Fruit fly (Drosophila melanogaster) whole organism, embryonic: ENCODE data around the gene mbm.
A peak's percentile ranks its signal among the peaks of the same experiment; 100 is the strongest.

Experiments
- Abd-B ChIP-seq: fragments of 200-800 bp; sonication (Bioruptor generic); optimal IDR thresholded peaks from 2 replicates; lab custom pipeline; 2018; ENCODE audit warnings: missing biosample characterization, mild to moderate bottlenecking, missing genetic modification characterization, moderate library complexity
- Ada2b ChIP-seq: fragments of 200-800 bp; sonication (Bioruptor generic); IDR thresholded peaks from 2 replicates; pipeline ENCODE4 v1.3.6; 2022; ENCODE audit warnings: missing biosample characterization, missing genetic modification characterization
- Asciz ChIP-seq: fragments of 200-800 bp; sonication (Bioruptor generic); optimal IDR thresholded peaks from 2 replicates; lab custom pipeline; 2017; ENCODE audit warnings: missing biosample characterization, mild to moderate bottlenecking, missing genetic modification characterization, missing genetic modification reagents
- Bdp1 ChIP-seq: fragments of 200-800 bp; sonication (Bioruptor generic); optimal IDR thresholded peaks from 3 replicates; lab custom pipeline; 2016; ENCODE audit warnings: missing biosample characterization, missing genetic modification characterization
- C15 ChIP-seq: fragments of 200-800 bp; sonication (Bioruptor generic); IDR thresholded peaks from 3 replicates; pipeline ENCODE4 v1.3.6; 2022; ENCODE audit warnings: missing biosample characterization, missing genetic modification characterization
- CG10147 ChIP-seq: fragments of 200-800 bp; sonication (Bioruptor generic); optimal IDR thresholded peaks from 2 replicates; lab custom pipeline; 2019; ENCODE audit warnings: missing biosample characterization, mild to moderate bottlenecking, missing genetic modification characterization, moderate library complexity
- CG10267 ChIP-seq: fragments of 200-800 bp; sonication (Bioruptor generic); optimal IDR thresholded peaks from 2 replicates; lab custom pipeline; 2018; ENCODE audit warnings: missing biosample characterization, mild to moderate bottlenecking, missing genetic modification characterization, moderate library complexity
- CG11504 ChIP-seq: fragments of 200-800 bp; sonication (Bioruptor generic); optimal IDR thresholded peaks from 3 replicates; lab custom pipeline; 2019; ENCODE audit warnings: missing biosample characterization, mild to moderate bottlenecking, missing genetic modification characterization, moderate library complexity
- CG11560 ChIP-seq: fragments of 200-800 bp; sonication (Bioruptor generic); IDR thresholded peaks from 3 replicates; pipeline ENCODE4 v1.3.6; 2022; ENCODE audit warnings: missing biosample characterization, missing genetic modification characterization
- CG11723 ChIP-seq: fragments of 200-800 bp; sonication (Bioruptor generic); optimal IDR thresholded peaks from 2 replicates; lab custom pipeline; 2017; ENCODE audit warnings: missing biosample characterization, mild to moderate bottlenecking, missing genetic modification characterization
- CG12219 ChIP-seq: fragments of 200-800 bp; sonication (Bioruptor generic); optimal IDR thresholded peaks from 3 replicates; lab custom pipeline; 2018; ENCODE audit warnings: missing biosample characterization, mild to moderate bottlenecking, missing genetic modification characterization
- CG12391 ChIP-seq: fragments of 200-800 bp; sonication (Bioruptor generic); optimal IDR thresholded peaks from 3 replicates; lab custom pipeline; 2018; ENCODE audit warnings: missing biosample characterization, mild to moderate bottlenecking, missing genetic modification characterization, moderate library complexity
- CG13424 ChIP-seq: fragments of 200-800 bp; sonication (Bioruptor generic); optimal IDR thresholded peaks from 2 replicates; lab custom pipeline; 2019; ENCODE audit warnings: missing biosample characterization, mild to moderate bottlenecking, missing genetic modification characterization, moderate library complexity
- CG17186 ChIP-seq: fragments of 200-800 bp; sonication (Bioruptor generic); optimal IDR thresholded peaks from 3 replicates; lab custom pipeline; 2017; ENCODE audit warnings: missing biosample characterization, missing genetic modification reagents, missing genetic modification characterization
- CG2202 ChIP-seq: fragments of 200-800 bp; sonication (Bioruptor generic); optimal IDR thresholded peaks from 2 replicates; lab custom pipeline; 2018; ENCODE audit warnings: missing biosample characterization, mild to moderate bottlenecking, missing genetic modification characterization
- CG32532 ChIP-seq: fragments of 200-800 bp; sonication (Bioruptor generic); IDR thresholded peaks from 2 replicates; pipeline ENCODE4 v1.3.6; 2022; ENCODE audit warnings: missing biosample characterization, missing genetic modification characterization
- CG4282 ChIP-seq: fragments of 200-800 bp; sonication (Bioruptor generic); optimal IDR thresholded peaks from 2 replicates; lab custom pipeline; 2016; ENCODE audit warnings: missing biosample characterization, missing genetic modification characterization
- CG4424 ChIP-seq: fragments of 200-800 bp; sonication (Bioruptor generic); optimal IDR thresholded peaks from 3 replicates; lab custom pipeline; 2016; ENCODE audit warnings: missing biosample characterization, missing genetic modification characterization
- CG6175 ChIP-seq: fragments of 200-800 bp; sonication (Bioruptor generic); IDR thresholded peaks from 3 replicates; pipeline ENCODE4 v1.3.6; 2022; ENCODE audit warnings: missing biosample characterization, missing genetic modification characterization
- CG6791 ChIP-seq: fragments of 200-800 bp; sonication (Bioruptor generic); IDR thresholded peaks from 3 replicates; pipeline ENCODE4 v1.3.6; 2022; ENCODE audit warnings: missing biosample characterization, missing genetic modification characterization; ENCODE audit not compliant: partially characterized antibody
- CG8290 ChIP-seq, 3 experiments: fragments of 200-800 bp; sonication (Bioruptor generic); optimal IDR thresholded peaks; 2 replicates each; lab custom pipeline; 2016 to 2019; ENCODE audit warnings: missing biosample characterization in 3 of 3, missing genetic modification characterization in 3 of 3, mild to moderate bottlenecking in 2 of 3, moderate library complexity in 1 of 3
- Drgx ChIP-seq: fragments of 200-800 bp; sonication (Bioruptor generic); IDR thresholded peaks from 2 replicates; pipeline ENCODE4 v1.3.6; 2022; ENCODE audit warnings: missing biosample characterization, missing genetic modification characterization
- Jarid2 ChIP-seq: fragments of 200-800 bp; sonication (Bioruptor generic); optimal IDR thresholded peaks from 3 replicates; lab custom pipeline; 2017; ENCODE audit warnings: mild to moderate bottlenecking, missing biosample characterization, missing genetic modification reagents, missing genetic modification characterization
- MTF-1 ChIP-seq: fragments of 200-800 bp; sonication (Bioruptor generic); optimal IDR thresholded peaks from 2 replicates; lab custom pipeline; 2018; ENCODE audit warnings: missing biosample characterization, mild to moderate bottlenecking, missing genetic modification characterization, borderline replicate concordance
- Mad ChIP-seq: fragments of 200-800 bp; sonication (Bioruptor generic); optimal IDR thresholded peaks from 2 replicates; lab custom pipeline; 2016; ENCODE audit warnings: missing biosample characterization, missing genetic modification characterization
- Med ChIP-seq: fragments of 200-800 bp; sonication (Bioruptor generic); peaks from one replicate; lab custom pipeline; 2016; ENCODE audit warnings: missing biosample characterization, missing genetic modification characterization, mild to moderate bottlenecking, inconsistent platforms, moderate library complexity
- NFAT ChIP-seq: fragments of 200-800 bp; sonication (Bioruptor generic); IDR thresholded peaks from 2 replicates; pipeline ENCODE4 v1.3.6; 2022; ENCODE audit warnings: missing biosample characterization, missing genetic modification characterization
- Neu2 ChIP-seq: fragments of 200-800 bp; sonication (Bioruptor generic); optimal IDR thresholded peaks from 3 replicates; lab custom pipeline; 2016; ENCODE audit warnings: missing biosample characterization, missing genetic modification characterization, borderline replicate concordance
- Optix ChIP-seq: fragments of 200-800 bp; sonication (Bioruptor generic); IDR thresholded peaks from 3 replicates; pipeline ENCODE4 v1.3.6; 2022; ENCODE audit warnings: missing biosample characterization, missing genetic modification characterization
- Ptx1 ChIP-seq: fragments of 200-800 bp; sonication (Bioruptor generic); IDR thresholded peaks from 2 replicates; pipeline ENCODE4 v1.3.6; 2022; ENCODE audit warnings: missing biosample characterization, missing genetic modification characterization
- Side ChIP-seq: fragments of 200-800 bp; sonication (Bioruptor generic); optimal IDR thresholded peaks from 2 replicates; lab custom pipeline; 2016; ENCODE audit warnings: missing biosample characterization, missing genetic modification characterization
- ara ChIP-seq: fragments of 200-800 bp; sonication (Bioruptor generic); IDR thresholded peaks from 2 replicates; pipeline ENCODE4 v1.3.6; 2022; ENCODE audit warnings: missing biosample characterization, missing genetic modification characterization
- br ChIP-seq: fragments of >200 bp; optimal IDR thresholded peaks from 2 replicates; lab custom pipeline; 2017
- cas ChIP-seq: fragments of 200-800 bp; sonication (Bioruptor generic); IDR thresholded peaks from 2 replicates; pipeline ENCODE4 v1.3.6; 2022; ENCODE audit warnings: missing biosample characterization, missing genetic modification characterization
- cg ChIP-seq: fragments of 200-800 bp; sonication (Bioruptor generic); optimal IDR thresholded peaks from 3 replicates; lab custom pipeline; 2019; ENCODE audit warnings: missing biosample characterization, mild to moderate bottlenecking, missing genetic modification characterization, moderate library complexity
- corto ChIP-seq: fragments of 200-800 bp; sonication (Bioruptor generic); optimal IDR thresholded peaks from 2 replicates; lab custom pipeline; 2016; ENCODE audit warnings: missing biosample characterization, mild to moderate bottlenecking, missing genetic modification characterization, moderate library complexity
- disco-r ChIP-seq: fragments of 200-800 bp; sonication (Bioruptor generic); optimal IDR thresholded peaks from 2 replicates; lab custom pipeline; 2016; ENCODE audit warnings: missing biosample characterization, missing genetic modification characterization
- exex ChIP-seq: fragments of 200-800 bp; sonication (Bioruptor generic); optimal IDR thresholded peaks from 4 replicates; lab custom pipeline; 2018; ENCODE audit warnings: missing biosample characterization, mild to moderate bottlenecking, missing genetic modification characterization, moderate library complexity
- hb ChIP-seq: fragments of 200-800 bp; sonication (Bioruptor generic); IDR thresholded peaks from 3 replicates; pipeline ENCODE4 v1.3.6; 2022; ENCODE audit warnings: missing biosample characterization, missing genetic modification characterization; ENCODE audit not compliant: partially characterized antibody
- hkb ChIP-seq, 2 experiments: fragments of 200-800 bp in 1 of 2; fragments of >200 bp in 1 of 2; sonication (Bioruptor generic) in 1 of 2; IDR thresholded peaks in 1 of 2; optimal IDR thresholded peaks in 1 of 2; 2 replicates each; pipeline versions ENCODE4 v1.3.6 to Lab custom; 2017 to 2022; ENCODE audit warnings: missing biosample characterization in 1 of 2, missing genetic modification characterization in 1 of 2
- pho ChIP-seq: fragments of 200-800 bp; sonication (Bioruptor generic); optimal IDR thresholded peaks from 2 replicates; lab custom pipeline; 2016; ENCODE audit warnings: missing biosample characterization, missing genetic modification characterization
- prd ChIP-seq, 3 experiments: fragments of >200 bp in 2 of 3; fragments of 200-800 bp in 1 of 3; sonication (Bioruptor generic) in 1 of 3; optimal IDR thresholded peaks in 2 of 3; IDR thresholded peaks in 1 of 3; 2 replicates in 2 of 3; 3 replicates in 1 of 3; pipeline versions ENCODE4 v1.3.6 to Lab custom; 2017 to 2022; ENCODE audit warnings: missing biosample characterization in 1 of 3, missing genetic modification characterization in 1 of 3
- sc ChIP-seq, 3 experiments: fragments of >200 bp in 2 of 3; fragments of 200-800 bp in 1 of 3; sonication (Bioruptor generic) in 1 of 3; optimal IDR thresholded peaks; 2 replicates in 2 of 3; 3 replicates in 1 of 3; lab custom pipeline; 2017; ENCODE audit warnings: mild to moderate bottlenecking in 1 of 3, missing biosample characterization in 1 of 3, missing genetic modification characterization in 1 of 3, missing genetic modification reagents in 1 of 3
- sd ChIP-seq: fragments of 200-800 bp; sonication (Bioruptor generic); optimal IDR thresholded peaks from 3 replicates; lab custom pipeline; 2018; ENCODE audit warnings: missing biosample characterization, mild to moderate bottlenecking, missing genetic modification characterization, moderate library complexity
- sr ChIP-seq: fragments of 200-800 bp; sonication (Bioruptor generic); IDR thresholded peaks from 3 replicates; pipeline ENCODE4 v1.3.6; 2022; ENCODE audit warnings: missing biosample characterization, missing genetic modification characterization
- unc-4 ChIP-seq: fragments of 200-800 bp; sonication (Bioruptor generic); IDR thresholded peaks from 2 replicates; pipeline ENCODE4 v1.3.6; 2022; ENCODE audit warnings: missing biosample characterization, missing genetic modification characterization; ENCODE audit not compliant: partially characterized antibody
- vnd ChIP-seq: fragments of 200-800 bp; sonication (Bioruptor generic); IDR thresholded peaks from 3 replicates; pipeline ENCODE4 v1.3.6; 2022; ENCODE audit warnings: missing biosample characterization, missing genetic modification characterization; ENCODE audit not compliant: partially characterized antibody
- z ChIP-seq: fragments of 200-800 bp; sonication (Bioruptor generic); IDR thresholded peaks from 3 replicates; pipeline ENCODE4 v1.3.6; 2022; ENCODE audit warnings: missing biosample characterization, missing genetic modification characterization

The mbm gene

DNA sequence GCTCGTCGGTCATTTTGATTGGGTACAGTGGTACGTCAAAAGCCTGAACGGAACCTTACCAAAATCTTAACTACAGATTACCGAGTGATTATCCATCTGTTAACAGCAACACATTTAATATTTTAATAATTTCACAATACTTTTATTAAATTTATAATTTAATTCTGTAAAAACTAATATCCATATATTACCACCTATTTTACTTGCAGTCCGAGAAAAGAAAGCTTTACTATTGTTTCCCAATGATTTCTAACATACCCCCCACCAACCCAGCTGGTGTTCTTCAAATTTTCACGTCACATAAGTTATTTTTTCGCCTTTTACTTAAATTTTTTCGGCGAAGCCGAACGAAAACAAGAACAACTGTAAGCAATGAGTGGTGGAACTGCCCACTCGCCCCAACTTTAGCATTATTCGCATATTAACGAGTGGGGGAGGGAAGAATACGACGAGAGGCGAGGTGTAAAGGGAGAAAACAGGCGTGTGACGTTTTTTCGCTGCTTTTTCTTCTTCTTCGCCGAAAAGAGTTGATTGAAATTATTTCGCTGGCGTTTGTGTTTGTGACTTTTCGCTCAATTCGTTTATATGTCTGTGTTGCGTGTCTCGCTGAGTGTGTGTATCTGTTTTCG, 25.6 kb downstream of the mbm start (continued):
- peak; percentile 44 for TF ChIP-seq exex (tag; lab: Kevin White, UChicago)
- no peak for TF ChIP-seq Neu2
- TF ChIP-seq vnd (GFP tag; lab: Robert Waterston, UW): no peak
- TF ChIP-seq Optix (GFP tag; lab: Robert Waterston, UW): no peak
- TF ChIP-seq C15 (GFP tag; lab: Robert Waterston, UW): no peak
- no peak for TF ChIP-seq hkb (optimal IDR thresholded peaks at IDR 0.05; lab: Kevin White, UChicago)
- TF ChIP-seq hkb (GFP tag; IDR thresholded peaks at IDR 0.05; lab: Robert Waterston, UW): no peak
- peak; percentile 60 for TF ChIP-seq CG12391 (tag; lab: Kevin White, UChicago)
- peak; percentile 5 for TF ChIP-seq pho (GFP tag; lab: Kevin White, UChicago)
- no peak for TF ChIP-seq hb (GFP tag; lab: Robert Waterston, UW)
- no peak for TF ChIP-seq CG2202 (tag; lab: Kevin White, UChicago)
- no peak for TF ChIP-seq br (lab: Kevin White, UChicago)
- peak; percentile 15 for TF ChIP-seq Abd-B (GFP tag; lab: Kevin White, UChicago)
- peak; percentile 56 for TF ChIP-seq cg (GFP tag; lab: Kevin White, UChicago)
- TF ChIP-seq sc (optimal IDR thresholded peaks at IDR 0.05; lab: Kevin White, UChicago): no peak
- TF ChIP-seq sc (GFP tag; optimal IDR thresholded peaks at IDR 0.05; lab: Kevin White, UChicago): peak; percentile 0
- TF ChIP-seq Side: no peak
- no peak for TF ChIP-seq CG11560 (tag; lab: Robert Waterston, UW)
- TF ChIP-seq Jarid2 (GFP tag; lab: Kevin White, UChicago): no peak
- no peak; the same call in 1 of the 2 replicates for TF ChIP-seq NFAT (GFP tag; lab: Robert Waterston, UW)
- TF ChIP-seq CG32532 (GFP tag; lab: Robert Waterston, UW): peak; percentile 69
- peak; percentile 7 for TF ChIP-seq corto (GFP tag; lab: Kevin White, UChicago)
- peak; percentile 44 for TF ChIP-seq CG10147
- TF ChIP-seq z (GFP tag; lab: Robert Waterston, UW): no peak
- peak; percentile 29 for TF ChIP-seq CG11723
- TF ChIP-seq Ada2b: peak; percentile 33; the same call in 1 of the 2 replicates
- no peak for TF ChIP-seq CG6175 (GFP tag; lab: Robert Waterston, UW)
- peak; percentile 37 for TF ChIP-seq CG4424 (GFP tag; lab: Kevin White, UChicago)
- no peak for TF ChIP-seq CG8290 (GFP tag; optimal IDR thresholded peaks at IDR 0.05; lab: Kevin White, UChicago)
- peak in 1 of 2 experiments; percentile 37 for TF ChIP-seq CG8290 (tag; optimal IDR thresholded peaks at IDR 0.05; lab: Kevin White, UChicago)
- no peak for TF ChIP-seq prd (optimal IDR thresholded peaks at IDR 0.05; lab: Kevin White, UChicago)
- TF ChIP-seq prd (GFP tag; IDR thresholded peaks at IDR 0.05; lab: Robert Waterston, UW): peak; percentile 43
- TF ChIP-seq CG11504 (tag; lab: Kevin White, UChicago): peak; percentile 66
- no peak for TF ChIP-seq ara
- TF ChIP-seq disco-r (GFP tag; lab: Kevin White, UChicago): peak; percentile 13
- no peak for TF ChIP-seq CG17186 (GFP tag; lab: Kevin White, UChicago)
- TF ChIP-seq unc-4 (GFP tag; lab: Robert Waterston, UW): no peak
- TF ChIP-seq Drgx (GFP tag; lab: Robert Waterston, UW): peak; percentile 73
- peak; percentile 9 for TF ChIP-seq Asciz (GFP tag; lab: Kevin White, UChicago)
- peak; percentile 9 for TF ChIP-seq CG12219
- TF ChIP-seq sd (tag; lab: Kevin White, UChicago): peak; percentile 61
- peak; percentile 42 for TF ChIP-seq CG10267 (tag; lab: Kevin White, UChicago)
- no peak for TF ChIP-seq sr
- TF ChIP-seq Ptx1 (GFP tag; lab: Robert Waterston, UW): peak; percentile 55
- no peak for TF ChIP-seq CG6791 (GFP tag; lab: Robert Waterston, UW)
- TF ChIP-seq CG13424 (tag; lab: Kevin White, UChicago): peak; percentile 45
- TF ChIP-seq Med (GFP tag; lab: Kevin White, UChicago): peak; percentile 66
- TF ChIP-seq Bdp1: no peak
- TF ChIP-seq cas: no peak
- TF ChIP-seq CG4282 (GFP tag; lab: Kevin White, UChicago): no peak
- no peak for TF ChIP-seq MTF-1
- no peak for TF ChIP-seq Mad (GFP tag; lab: Kevin White, UChicago)
